Worm (Caenorhabditis elegans) whole organism, L4 larva: ENCODE measurements around the gene npp-5.
A peak's percentile ranks its signal among the peaks of the same experiment; 100 is the strongest.

Source experiments
- F37D6.2 ChIP-seq: sonication (generic microtip); optimal IDR thresholded peaks from 2 replicates; lab custom pipeline; 2016; ENCODE audit warnings: mild to moderate bottlenecking, missing genetic modification characterization, missing compliant biosample characterization
- F44E2.7 ChIP-seq: fragments of 200-800 bp; sonication (Bioruptor generic); IDR thresholded peaks from 2 replicates; pipeline ENCODE4 v2.1.2; 2022; ENCODE audit warnings: missing genetic modification characterization, missing compliant biosample characterization
- F49E8.2 ChIP-seq: sonication (generic microtip); optimal IDR thresholded peaks from 2 replicates; lab custom pipeline; 2016; ENCODE audit warnings: missing compliant biosample characterization, mild to moderate bottlenecking, missing genetic modification characterization, borderline replicate concordance
- T26A8.4 ChIP-seq: fragments of 200-800 bp; sonication (Bioruptor generic); IDR thresholded peaks from 2 replicates; pipeline ENCODE4 v1.3.6; 2022; ENCODE audit warnings: missing genetic modification characterization, missing compliant biosample characterization
- ZK546.5 ChIP-seq, 2 experiments: sonication (generic microtip); optimal IDR thresholded peaks; 2 replicates each; lab custom pipeline; 2017; ENCODE audit warnings: missing biosample characterization in 2 of 2, missing genetic modification characterization in 2 of 2
- aha-1 ChIP-seq: fragments of 150-350 bp; peaks from one replicate; lab custom pipeline; 2014; ENCODE audit warnings: missing biosample characterization, missing genetic modification characterization
- attf-4 ChIP-seq: sonication (generic microtip); optimal IDR thresholded peaks from 3 replicates; lab custom pipeline; 2017; ENCODE audit warnings: missing biosample characterization, missing genetic modification characterization
- ceh-20 ChIP-seq: fragments of 200-800 bp; sonication (Bioruptor generic); IDR thresholded peaks from 2 replicates; pipeline ENCODE4 v1.3.6; 2022; ENCODE audit warnings: missing genetic modification reagents, missing genetic modification characterization, missing compliant biosample characterization
- ceh-62 ChIP-seq: sonication (generic microtip); optimal IDR thresholded peaks from 2 replicates; lab custom pipeline; 2017; ENCODE audit warnings: missing biosample characterization, missing genetic modification characterization
- ctbp-1 ChIP-seq: fragments of 200-800 bp; sonication (Bioruptor generic); IDR thresholded peaks from 2 replicates; pipeline ENCODE4 v1.3.6; 2022; ENCODE audit warnings: missing genetic modification reagents, missing genetic modification characterization, missing compliant biosample characterization
- daf-8 ChIP-seq: fragments of 200-800 bp; sonication (Bioruptor generic); IDR thresholded peaks from 2 replicates; pipeline ENCODE4 v1.3.6; 2022; ENCODE audit warnings: missing genetic modification characterization, missing compliant biosample characterization
- fkh-10 ChIP-seq: fragments of 150-350 bp; optimal IDR thresholded peaks from 2 replicates; lab custom pipeline; 2014; ENCODE audit warnings: missing biosample characterization, missing genetic modification reagents, missing genetic modification characterization
- gei-8 ChIP-seq: fragments of 200-800 bp; sonication (Bioruptor generic); optimal IDR thresholded peaks from 2 replicates; lab custom pipeline; 2018; ENCODE audit warnings: mild to moderate bottlenecking, missing genetic modification characterization, missing compliant biosample characterization
- hlh-11 ChIP-seq: fragments of 200-800 bp; sonication (Bioruptor generic); optimal IDR thresholded peaks from 2 replicates; lab custom pipeline; 2018; ENCODE audit warnings: mild to moderate bottlenecking, missing genetic modification characterization, missing compliant biosample characterization
- hlh-30 ChIP-seq: sonication (generic microtip); optimal IDR thresholded peaks from 2 replicates; lab custom pipeline; 2017; ENCODE audit warnings: antibody characterized with exemption, mild to moderate bottlenecking, missing genetic modification characterization, missing compliant biosample characterization; ENCODE audit not compliant: insufficient read depth
- hmg-1.1 ChIP-seq: fragments of 200-800 bp; sonication (Bioruptor generic); IDR thresholded peaks from 2 replicates; pipeline ENCODE4 v1.3.6; 2022; ENCODE audit warnings: missing genetic modification reagents, missing genetic modification characterization, missing compliant biosample characterization
- jun-1 ChIP-seq: fragments of 150-350 bp; optimal IDR thresholded peaks from 2 replicates; lab custom pipeline; 2014; ENCODE audit warnings: missing biosample characterization, missing genetic modification reagents, missing genetic modification characterization
- lim-7 ChIP-seq: fragments of 200-800 bp; sonication (Bioruptor generic); IDR thresholded peaks from 2 replicates; pipeline ENCODE4 v1.3.6; 2022; ENCODE audit warnings: missing genetic modification characterization, missing compliant biosample characterization
- lin-1 ChIP-seq: fragments of 200-800 bp; sonication (Bioruptor generic); IDR thresholded peaks from 2 replicates; pipeline ENCODE4 v1.3.6; 2022; ENCODE audit warnings: missing genetic modification reagents, missing genetic modification characterization, missing compliant biosample characterization
- lin-38 ChIP-seq: fragments of 200-800 bp; sonication (Bioruptor generic); IDR thresholded peaks from 2 replicates; pipeline ENCODE4 v1.3.6; 2022; ENCODE audit warnings: missing genetic modification reagents, missing genetic modification characterization, missing compliant biosample characterization
- lir-3 ChIP-seq: sonication (generic microtip); optimal IDR thresholded peaks from 2 replicates; lab custom pipeline; 2016; ENCODE audit warnings: mild to moderate bottlenecking, missing genetic modification characterization, missing compliant biosample characterization
- lsy-2 ChIP-seq, 2 experiments: fragments of 150-350 bp in 1 of 2; sonication (generic microtip) in 1 of 2; optimal IDR thresholded peaks; 2 replicates each; lab custom pipeline; 2014 to 2017; ENCODE audit warnings: missing biosample characterization in 2 of 2, missing genetic modification characterization in 2 of 2
- madf-5 ChIP-seq, 2 experiments: fragments of 200-800 bp; sonication (Bioruptor generic); IDR thresholded peaks; 2 replicates each; pipeline ENCODE4 v1.3.6; 2022; ENCODE audit warnings: missing compliant biosample characterization in 2 of 2, missing genetic modification characterization in 2 of 2
- madf-9 ChIP-seq: fragments of 200-800 bp; sonication (Bioruptor generic); conservative IDR thresholded peaks from 2 replicates; pipeline ENCODE4 v1.3.6; 2022; ENCODE audit warnings: missing genetic modification reagents, missing genetic modification characterization, missing compliant biosample characterization
- mdl-1 ChIP-seq, 2 experiments: fragments of 150-350 bp in 1 of 2; sonication (generic microtip) in 1 of 2; optimal IDR thresholded peaks; 2 replicates each; lab custom pipeline; 2014 to 2017; ENCODE audit warnings: missing biosample characterization in 2 of 2, missing genetic modification characterization in 2 of 2
- mdt-29 ChIP-seq: fragments of 200-800 bp; sonication (Bioruptor generic); IDR thresholded peaks from 2 replicates; pipeline ENCODE4 v1.3.6; 2022; ENCODE audit warnings: missing genetic modification reagents, missing genetic modification characterization, missing compliant biosample characterization
- mep-1 ChIP-seq: fragments of 150-350 bp; sonication (generic microtip); optimal IDR thresholded peaks from 3 replicates; lab custom pipeline; 2014; ENCODE audit warnings: missing biosample characterization, missing genetic modification characterization
- mes-2 ChIP-seq: sonication (generic microtip); optimal IDR thresholded peaks from 2 replicates; lab custom pipeline; 2016; ENCODE audit warnings: missing genotype, mild to moderate bottlenecking, missing genetic modification characterization, missing compliant biosample characterization; ENCODE audit not compliant: poor library complexity, severe bottlenecking
- mxl-3 ChIP-seq: fragments of 200-800 bp; sonication (Bioruptor generic); optimal IDR thresholded peaks from 2 replicates; lab custom pipeline; 2018; ENCODE audit warnings: mild to moderate bottlenecking, missing genetic modification characterization, missing compliant biosample characterization
- nhr-102 ChIP-seq: sonication (generic microtip); optimal IDR thresholded peaks from 2 replicates; lab custom pipeline; 2016; ENCODE audit warnings: mild to moderate bottlenecking, missing genetic modification characterization, moderate library complexity, missing compliant biosample characterization
- nhr-11 ChIP-seq: fragments of 150-350 bp; optimal IDR thresholded peaks from 2 replicates; lab custom pipeline; 2014; ENCODE audit warnings: missing biosample characterization, missing genetic modification characterization
- nhr-28 ChIP-seq: fragments of 150-350 bp; optimal IDR thresholded peaks from 2 replicates; lab custom pipeline; 2014; ENCODE audit warnings: missing biosample characterization, missing genetic modification characterization
- nhr-41 ChIP-seq: fragments of 200-800 bp; sonication (Bioruptor generic); IDR thresholded peaks from 2 replicates; pipeline ENCODE4 v1.3.6; 2022; ENCODE audit warnings: missing genetic modification reagents, missing genetic modification characterization, missing compliant biosample characterization
- nhr-42 ChIP-seq: fragments of 200-800 bp; sonication (Bioruptor generic); IDR thresholded peaks from 2 replicates; pipeline ENCODE4 v1.3.6; 2022; ENCODE audit warnings: missing genetic modification characterization, missing compliant biosample characterization
- nhr-48 ChIP-seq: sonication (generic microtip); optimal IDR thresholded peaks from 2 replicates; lab custom pipeline; 2016; ENCODE audit warnings: mild to moderate bottlenecking, missing genetic modification characterization, missing compliant biosample characterization
- php-3 ChIP-seq: fragments of 200-800 bp; sonication (Bioruptor generic); IDR thresholded peaks from 2 replicates; pipeline ENCODE4 v1.3.6; 2022; ENCODE audit warnings: missing genetic modification reagents, missing genetic modification characterization, missing compliant biosample characterization
- rbr-2 ChIP-seq: sonication (generic microtip); optimal IDR thresholded peaks from 2 replicates; lab custom pipeline; 2016; ENCODE audit warnings: missing genotype, missing genetic modification characterization, missing compliant biosample characterization
- skn-1 ChIP-seq: fragments of 150-350 bp; optimal IDR thresholded peaks from 2 replicates; lab custom pipeline; 2014; ENCODE audit warnings: missing biosample characterization, missing genetic modification characterization
- spr-1 ChIP-seq: sonication (generic microtip); optimal IDR thresholded peaks from 2 replicates; lab custom pipeline; 2016; ENCODE audit warnings: mild to moderate bottlenecking, missing genetic modification characterization, missing compliant biosample characterization
- tra-1 ChIP-seq: fragments of 200-800 bp; sonication (Bioruptor generic); IDR thresholded peaks from 2 replicates; pipeline ENCODE4 v1.3.6; 2022; ENCODE audit warnings: missing genetic modification reagents, missing genetic modification characterization, missing compliant biosample characterization
- unc-62 ChIP-seq, 3 experiments: fragments of 150-350 bp in 1 of 3; sonication (generic microtip); optimal IDR thresholded peaks in 2 of 3; peaks in 1 of 3; 1 replicate in 1 of 3; 2 replicates in 2 of 3; lab custom pipeline; 2014 to 2017; ENCODE audit warnings: missing biosample characterization in 3 of 3, missing genetic modification characterization in 3 of 3, missing genetic modification reagents in 3 of 3, missing genotype in 1 of 3
- vab-7 ChIP-seq: fragments of 200-800 bp; sonication (Bioruptor generic); IDR thresholded peaks from 2 replicates; pipeline ENCODE4 v1.3.6; 2022; ENCODE audit warnings: missing genetic modification reagents, missing genetic modification characterization, missing compliant biosample characterization
- zag-1 ChIP-seq: fragments of 150-350 bp; optimal IDR thresholded peaks from 2 replicates; lab custom pipeline; 2014; ENCODE audit warnings: missing biosample characterization, missing genetic modification characterization
- ztf-11 ChIP-seq: fragments of 150-350 bp; optimal IDR thresholded peaks from 2 replicates; lab custom pipeline; 2014; ENCODE audit warnings: missing biosample characterization, missing genetic modification characterization
- ztf-7 ChIP-seq: fragments of 150-350 bp; optimal IDR thresholded peaks from 2 replicates; lab custom pipeline; 2014; ENCODE audit warnings: missing biosample characterization, missing genetic modification characterization

Gene npp-5

ce11 chrII:11642736-11643135, 43.1 kb upstream of the npp-5 start:
- TF ChIP-seq lin-1 (GFP tag; lab: Robert Waterston, UW) = no peak
- TF ChIP-seq ztf-7 (tag; lab: Kevin White, UChicago) = no peak
- TF ChIP-seq hlh-11 = no peak
- TF ChIP-seq ceh-20 = no peak
- TF ChIP-seq ZK546.5 (tag; optimal IDR thresholded peaks at IDR 0.05; lab: Kevin White, UChicago) = no peak
- no peak for TF ChIP-seq vab-7 (GFP tag; lab: Robert Waterston, UW)
- no peak for TF ChIP-seq skn-1 (tag; lab: Kevin White, UChicago)
- no peak for TF ChIP-seq F44E2.7
- TF ChIP-seq nhr-42 (GFP tag; lab: Robert Waterston, UW) = no peak
- no peak for TF ChIP-seq nhr-11 (tag; lab: Kevin White, UChicago)
- TF ChIP-seq jun-1 (tag; lab: Kevin White, UChicago) = no peak
- no peak for TF ChIP-seq madf-9
- no peak for TF ChIP-seq php-3 (GFP tag; lab: Robert Waterston, UW)
- TF ChIP-seq hmg-1.1 = no peak
- TF ChIP-seq zag-1 (tag; lab: Kevin White, UChicago) = no peak
- no peak for TF ChIP-seq ctbp-1 (GFP tag; lab: Robert Waterston, UW)

ce11 chrII:11642025-11642424, 42.4 kb upstream of the npp-5 start:
- TF ChIP-seq spr-1 (tag; lab: Kevin White, UChicago) (no peak), attf-4 (no peak), fkh-10 (no peak), mxl-3 (GFP tag; lab: Kevin White, UChicago) (peak; percentile 53), ztf-11 (tag; lab: Kevin White, UChicago) (no peak), gei-8 (GFP tag; lab: Kevin White, UChicago) (peak; percentile 16), madf-5 (GFP tag; IDR thresholded peaks at IDR 0.05; lab: Robert Waterston, UW) (no peak), mep-1 (no peak), aha-1 (tag; lab: Kevin White, UChicago) (peak; percentile 2), hlh-30 (tag; lab: Kevin White, UChicago) (peak; percentile 5), mdl-1 (tag; optimal IDR thresholded peaks at IDR 0.05; lab: Kevin White, UChicago) (peak in 1 of 2 experiments; percentile 62), madf-9 (no peak), hlh-11 (peak; percentile 66), mdt-29 (GFP tag; lab: Robert Waterston, UW) (no peak), unc-62 (GFP tag; optimal IDR thresholded peaks at IDR 0.05 in 1 of 2; lab: Kevin White, UChicago) (peak in 1 of 2 experiments; percentile 27), unc-62 (tag; optimal IDR thresholded peaks at IDR 0.05; lab: Kevin White, UChicago) (no peak), nhr-28 (tag; lab: Kevin White, UChicago) (peak; percentile 59), tra-1 (GFP tag; lab: Robert Waterston, UW) (0 out of 2 replicates have a peak, but pooled peaks have one; percentile 5), jun-1 (tag; lab: Kevin White, UChicago) (no peak), ceh-62 (no peak), nhr-41 (no peak), nhr-48 (peak; percentile 25), lim-7 (no peak), lir-3 (no peak), F49E8.2 (no peak), lsy-2 (tag; optimal IDR thresholded peaks at IDR 0.05; lab: Kevin White, UChicago) (peak in 1 of 2 experiments; percentile 16)

- TF ChIP-seq F37D6.2 (tag; lab: Kevin White, UChicago) (peak; percentile 0), nhr-102 (tag; lab: Kevin White, UChicago) (peak; percentile 24), lin-38 (GFP tag; lab: Robert Waterston, UW) (peak; percentile 41), rbr-2 (tag; lab: Kevin White, UChicago) (no peak), mes-2 (peak; percentile 2), spr-1 (tag; lab: Kevin White, UChicago) (no peak), T26A8.4 (0 out of 2 replicates have a peak, but pooled peaks have one; percentile 52), daf-8 (GFP tag; lab: Robert Waterston, UW) (no peak)
- TF ChIP-seq, all 104 proteins: peak for 5
These were observed 38.2 kb upstream of the npp-5 start for ce11 chrII:11637817-11638216.
